Fruit fly (Drosophila melanogaster) whole organism, pupa: ENCODE results near the gene mRpS9.

Experiments used
- CG10348 ChIP-seq: fragments of 200-800 bp; sonication (Bioruptor generic); IDR thresholded peaks from 2 replicates; pipeline ENCODE4 v1.3.6; 2022; ENCODE audit warnings: missing biosample characterization, missing genetic modification characterization
- CG9948 ChIP-seq: fragments of 200-800 bp; sonication (Bioruptor generic); optimal IDR thresholded peaks from 2 replicates; lab custom pipeline; 2018; ENCODE audit warnings: missing biosample characterization, mild to moderate bottlenecking, missing genetic modification characterization, moderate library complexity
- rn ChIP-seq: fragments of 200-800 bp; sonication (Bioruptor generic); IDR thresholded peaks from 2 replicates; pipeline ENCODE4 v1.3.6; 2022; ENCODE audit warnings: missing biosample characterization, missing genetic modification characterization

- no peak for TF ChIP-seq CG9948 (tag; lab: Kevin White, UChicago)
- no peak for TF ChIP-seq CG10348 (GFP tag; lab: Robert Waterston, UW)
- TF ChIP-seq rn (GFP tag; lab: Robert Waterston, UW): no peak
Measured at dm6 chr3R:7886167-7886858, 16.2 kb downstream of the mRpS9 start, which contains the start of gene CG17816.
